Worm (Caenorhabditis elegans) whole organism, L1 larva: ENCODE data around the gene sea-2.

Experiments used
- C04F5.9 ChIP-seq: sonication (generic microtip); optimal IDR thresholded peaks from 2 replicates; lab custom pipeline; 2016; ENCODE audit warnings: missing genetic modification characterization, missing compliant biosample characterization
- C16A3.4 ChIP-seq: fragments of 150-350 bp; optimal IDR thresholded peaks from 2 replicates; lab custom pipeline; 2014; ENCODE audit warnings: missing biosample characterization, missing genetic modification characterization
- C34B4.2 ChIP-seq: sonication (generic microtip); optimal IDR thresholded peaks from 2 replicates; lab custom pipeline; 2017; ENCODE audit warnings: mild to moderate bottlenecking, missing genetic modification characterization, missing compliant biosample characterization
- aha-1 ChIP-seq: fragments of 150-350 bp; optimal IDR thresholded peaks from 2 replicates; lab custom pipeline; 2014; ENCODE audit warnings: missing biosample characterization, missing genetic modification characterization
- ama-1 ChIP-seq: fragments of 150-350 bp; optimal IDR thresholded peaks from 2 replicates; lab custom pipeline; 2014
- ceh-8 ChIP-seq: fragments of 200-800 bp; sonication (Bioruptor generic); optimal IDR thresholded peaks from 2 replicates; lab custom pipeline; 2018; ENCODE audit warnings: mild to moderate bottlenecking, missing genetic modification characterization, moderate library complexity, missing compliant biosample characterization
- ceh-82 ChIP-seq, 3 experiments: fragments of 150-350 bp in 1 of 3; sonication (generic microtip) in 2 of 3; optimal IDR thresholded peaks; 2 replicates each; lab custom pipeline; 2014 to 2017; ENCODE audit warnings: missing biosample characterization in 3 of 3, missing genetic modification characterization in 3 of 3
- ceh-90 ChIP-seq: sonication (generic microtip); optimal IDR thresholded peaks from 2 replicates; lab custom pipeline; 2016; ENCODE audit warnings: missing genetic modification characterization, missing compliant biosample characterization
- dpl-1 ChIP-seq, 3 experiments: fragments of 150-350 bp in 2 of 3; sonication (generic microtip) in 1 of 3; optimal IDR thresholded peaks; 2 replicates each; lab custom pipeline; 2014 to 2017; ENCODE audit warnings: missing biosample characterization in 3 of 3, missing genetic modification characterization in 3 of 3, missing genetic modification reagents in 3 of 3
- dsc-1 ChIP-seq: sonication (generic microtip); optimal IDR thresholded peaks from 2 replicates; lab custom pipeline; 2016; ENCODE audit warnings: mild to moderate bottlenecking, missing genetic modification characterization, missing compliant biosample characterization
- efl-1 ChIP-seq, 4 experiments: fragments of 150-350 bp; optimal IDR thresholded peaks in 3 of 4; peaks in 1 of 4; 1 replicate in 1 of 4; 2 replicates in 3 of 4; lab custom pipeline; 2014; ENCODE audit warnings: missing biosample characterization in 2 of 4, missing genetic modification characterization in 2 of 4, missing genetic modification reagents in 2 of 4
- efl-3 ChIP-seq: fragments of 200-800 bp; sonication (Bioruptor generic); optimal IDR thresholded peaks from 2 replicates; lab custom pipeline; 2018; ENCODE audit warnings: mild to moderate bottlenecking, missing genetic modification characterization, missing compliant biosample characterization
- elt-3 ChIP-seq, 6 experiments: fragments of 150-350 bp in 1 of 6; sonication (generic microtip); optimal IDR thresholded peaks; 2 replicates each; lab custom pipeline; 2017 to 2018; ENCODE audit warnings: missing biosample characterization in 6 of 6, missing genetic modification characterization in 6 of 6, inconsistent platforms in 1 of 6
- fkh-10 ChIP-seq: sonication (generic microtip); optimal IDR thresholded peaks from 2 replicates; lab custom pipeline; 2017; ENCODE audit warnings: missing biosample characterization, missing genetic modification reagents, missing genetic modification characterization
- fkh-4 ChIP-seq: sonication (generic microtip); optimal IDR thresholded peaks from 2 replicates; lab custom pipeline; 2016; ENCODE audit warnings: missing compliant biosample characterization, missing genetic modification characterization, borderline replicate concordance
- fos-1 ChIP-seq: fragments of 150-350 bp; optimal IDR thresholded peaks from 2 replicates; lab custom pipeline; 2014; ENCODE audit warnings: missing biosample characterization, missing genetic modification characterization
- hlh-17 ChIP-seq: fragments of 200-800 bp; sonication (Bioruptor generic); optimal IDR thresholded peaks from 2 replicates; lab custom pipeline; 2018; ENCODE audit warnings: missing genetic modification characterization, mild to moderate bottlenecking, missing compliant biosample characterization, moderate library complexity, borderline replicate concordance
- hpl-2 ChIP-seq: fragments of 150-350 bp; optimal IDR thresholded peaks from 2 replicates; lab custom pipeline; 2014; ENCODE audit warnings: missing biosample characterization, missing genetic modification reagents, missing genetic modification characterization
- jun-1 ChIP-seq: fragments of 150-350 bp; optimal IDR thresholded peaks from 2 replicates; lab custom pipeline; 2014; ENCODE audit warnings: missing biosample characterization, missing genetic modification reagents, missing genetic modification characterization
- lin-14 ChIP-seq: fragments of 200-800 bp; sonication (Bioruptor generic); optimal IDR thresholded peaks from 2 replicates; lab custom pipeline; 2018; ENCODE audit warnings: mild to moderate bottlenecking, missing genetic modification characterization, moderate library complexity, missing compliant biosample characterization
- lin-15B ChIP-seq: fragments of 150-350 bp; sonication (generic microtip); optimal IDR thresholded peaks from 3 replicates; lab custom pipeline; 2014; ENCODE audit warnings: missing biosample characterization, missing genetic modification characterization
- lin-39 ChIP-seq: fragments of 150-350 bp; optimal IDR thresholded peaks from 2 replicates; lab custom pipeline; 2014; ENCODE audit warnings: missing biosample characterization, missing genetic modification reagents, missing genetic modification characterization
- lir-3 ChIP-seq: sonication (generic microtip); optimal IDR thresholded peaks from 2 replicates; lab custom pipeline; 2016; ENCODE audit warnings: mild to moderate bottlenecking, missing genetic modification characterization, moderate library complexity, missing compliant biosample characterization; ENCODE audit not compliant: poor library complexity
- lsy-2 ChIP-seq, 2 experiments: fragments of 150-350 bp; optimal IDR thresholded peaks; 2 replicates each; lab custom pipeline; 2014; ENCODE audit warnings: missing biosample characterization in 2 of 2, missing genetic modification characterization in 2 of 2
- mab-9 ChIP-seq: fragments of 200-800 bp; sonication (Bioruptor generic); IDR thresholded peaks from 2 replicates; pipeline ENCODE4 v1.3.6; 2022; ENCODE audit warnings: missing genetic modification reagents, missing genetic modification characterization, missing compliant biosample characterization
- nhr-11 ChIP-seq: fragments of 150-350 bp; optimal IDR thresholded peaks from 2 replicates; lab custom pipeline; 2014; ENCODE audit warnings: missing biosample characterization, missing genetic modification characterization
- nhr-12 ChIP-seq: sonication (generic microtip); optimal IDR thresholded peaks from 2 replicates; lab custom pipeline; 2017; ENCODE audit warnings: missing biosample characterization, missing genetic modification characterization
- nhr-19 ChIP-seq: fragments of 200-800 bp; sonication (Bioruptor generic); conservative IDR thresholded peaks from 2 replicates; pipeline ENCODE4 v1.3.6; 2022; ENCODE audit warnings: missing genetic modification characterization, missing compliant biosample characterization
- nhr-71 ChIP-seq: sonication (generic microtip); optimal IDR thresholded peaks from 2 replicates; lab custom pipeline; 2016; ENCODE audit warnings: mild to moderate bottlenecking, missing genetic modification characterization, moderate library complexity, missing compliant biosample characterization
- nhr-76 ChIP-seq: sonication (generic microtip); optimal IDR thresholded peaks from 2 replicates; lab custom pipeline; 2017; ENCODE audit warnings: missing biosample characterization, missing genetic modification characterization
- nhr-90 ChIP-seq: sonication (generic microtip); optimal IDR thresholded peaks from 2 replicates; lab custom pipeline; 2016; ENCODE audit warnings: mild to moderate bottlenecking, missing genetic modification characterization, missing compliant biosample characterization; ENCODE audit not compliant: poor library complexity
- pqm-1 ChIP-seq: sonication (generic microtip); optimal IDR thresholded peaks from 3 replicates; lab custom pipeline; 2017; ENCODE audit warnings: missing biosample characterization, missing genetic modification characterization
- skn-1 ChIP-seq: fragments of 150-350 bp; optimal IDR thresholded peaks from 2 replicates; lab custom pipeline; 2014; ENCODE audit warnings: missing biosample characterization, missing genetic modification characterization
- snpc-4 ChIP-seq: fragments of 150-350 bp; optimal IDR thresholded peaks from 2 replicates; lab custom pipeline; 2014; ENCODE audit warnings: missing biosample characterization, missing genetic modification characterization
- snu-23 ChIP-seq: sonication (generic microtip); optimal IDR thresholded peaks from 2 replicates; lab custom pipeline; 2016; ENCODE audit warnings: missing genetic modification characterization, missing compliant biosample characterization
- sox-4 ChIP-seq: sonication (generic microtip); optimal IDR thresholded peaks from 2 replicates; lab custom pipeline; 2016; ENCODE audit warnings: missing genetic modification characterization, missing compliant biosample characterization
- sptf-1 ChIP-seq: fragments of 150-350 bp; optimal IDR thresholded peaks from 2 replicates; lab custom pipeline; 2014; ENCODE audit warnings: missing biosample characterization, missing genetic modification characterization
- sup-37 ChIP-seq: fragments of 200-800 bp; sonication (Bioruptor generic); optimal IDR thresholded peaks from 2 replicates; lab custom pipeline; 2018; ENCODE audit warnings: mild to moderate bottlenecking, missing genetic modification characterization, missing compliant biosample characterization
- swsn-7 ChIP-seq: sonication (generic microtip); optimal IDR thresholded peaks from 2 replicates; lab custom pipeline; 2016; ENCODE audit warnings: missing genetic modification characterization, missing compliant biosample characterization
- tbx-2 ChIP-seq: sonication (generic microtip); optimal IDR thresholded peaks from 2 replicates; lab custom pipeline; 2016; ENCODE audit warnings: missing genetic modification characterization, missing compliant biosample characterization
- zag-1 ChIP-seq: fragments of 150-350 bp; optimal IDR thresholded peaks from 2 replicates; lab custom pipeline; 2014; ENCODE audit warnings: missing biosample characterization, missing genetic modification characterization
- ztf-4 ChIP-seq: fragments of 150-350 bp; optimal IDR thresholded peaks from 2 replicates; lab custom pipeline; 2014; ENCODE audit warnings: missing biosample characterization, missing genetic modification characterization

The sea-2 gene

ce11 chrII:3960276-3960675 is 10.1 kb downstream of the sea-2 start:
- no peak for TF ChIP-seq sptf-1
- TF ChIP-seq hpl-2 = no peak
- TF ChIP-seq snu-23 (GFP tag; lab: Kevin White, UChicago) = peak; percentile 7
- TF ChIP-seq C34B4.2 (tag; lab: Kevin White, UChicago) = no peak
- peak in 1 of 3 experiments; percentile 24 for TF ChIP-seq ceh-82 (tag; optimal IDR thresholded peaks at IDR 0.05; lab: Kevin White, UChicago)
- no peak for TF ChIP-seq snpc-4 (tag; lab: Kevin White, UChicago)
- peak; percentile 74 for TF ChIP-seq zag-1 (tag; lab: Kevin White, UChicago)
- TF ChIP-seq lsy-2 (tag; optimal IDR thresholded peaks at IDR 0.05; lab: Kevin White, UChicago) = peak in 1 of 2 experiments; percentile 52
- TF ChIP-seq ztf-4 (tag; lab: Kevin White, UChicago) = no peak
- TF ChIP-seq lin-14 (GFP tag; lab: Kevin White, UChicago) = peak; percentile 80
- TF ChIP-seq efl-1 (optimal IDR thresholded peaks at IDR 0.05; lab: Kevin White, UChicago) = peak; percentile 24 to 31
- no peak for TF ChIP-seq efl-1 (GFP tag; optimal IDR thresholded peaks at IDR 0.05 in 1 of 2; lab: Kevin White, UChicago)
- peak; percentile 1 for TF ChIP-seq tbx-2
- peak; percentile 53 for TF ChIP-seq fkh-10 (GFP tag; lab: Kevin White, UChicago)
- TF ChIP-seq swsn-7 = peak; percentile 9
- peak; percentile 26 for TF ChIP-seq nhr-71 (tag; lab: Kevin White, UChicago)

DNA sequence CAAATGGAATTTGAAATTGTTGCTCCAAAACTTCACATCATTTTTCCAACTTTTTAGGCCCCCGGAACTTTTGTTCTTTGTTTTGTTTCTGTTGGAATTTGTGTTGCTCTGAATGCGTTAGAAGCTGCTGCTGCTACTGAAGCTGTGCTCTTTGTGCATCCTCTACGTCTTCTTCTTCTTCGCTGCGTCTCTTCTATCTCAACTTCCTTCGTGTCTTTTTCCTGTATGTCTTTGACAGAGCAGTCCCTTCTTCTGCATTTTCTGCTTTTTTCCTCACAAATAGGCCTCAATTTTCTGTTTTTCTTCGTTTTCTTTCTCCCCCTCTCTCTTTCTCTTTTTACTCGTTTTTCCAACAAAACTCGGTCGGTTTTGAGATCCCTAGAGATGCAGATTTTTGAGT is 11.1 kb downstream of the sea-2 start:
- TF ChIP-seq ceh-82 (tag; optimal IDR thresholded peaks at IDR 0.05; lab: Kevin White, UChicago) (peak in 1 of 3 experiments; percentile 14), swsn-7 (no peak), sox-4 (tag; lab: Kevin White, UChicago) (no peak), fkh-10 (GFP tag; lab: Kevin White, UChicago) (peak; percentile 27), lin-14 (GFP tag; lab: Kevin White, UChicago) (peak; percentile 58), dsc-1 (tag; lab: Kevin White, UChicago) (no peak)

- TF ChIP-seq efl-3 (GFP tag; lab: Kevin White, UChicago) (no peak), snpc-4 (tag; lab: Kevin White, UChicago) (no peak), dpl-1 (GFP tag; optimal IDR thresholded peaks at IDR 0.05; lab: Kevin White, UChicago) (no peak), nhr-90 (tag; lab: Kevin White, UChicago) (no peak), aha-1 (tag; lab: Kevin White, UChicago) (no peak), C16A3.4 (tag; lab: Kevin White, UChicago) (no peak), ztf-4 (tag; lab: Kevin White, UChicago) (no peak), fkh-10 (GFP tag; lab: Kevin White, UChicago) (no peak), ama-1 (lab: Kevin White, UChicago) (no peak), efl-1 (optimal IDR thresholded peaks at IDR 0.05; lab: Kevin White, UChicago) (no peak), efl-1 (GFP tag; optimal IDR thresholded peaks at IDR 0.05 in 1 of 2; lab: Kevin White, UChicago) (no peak), elt-3 (tag; optimal IDR thresholded peaks at IDR 0.05; lab: Kevin White, UChicago) (no peak), jun-1 (no peak), lin-15B (tag; lab: Kevin White, UChicago) (no peak), lin-39 (tag; lab: Kevin White, UChicago) (no peak), C04F5.9 (tag; lab: Kevin White, UChicago) (no peak), ceh-8 (GFP tag; lab: Kevin White, UChicago) (no peak), ceh-90 (tag; lab: Kevin White, UChicago) (no peak), lir-3 (tag; lab: Kevin White, UChicago) (no peak), tbx-2 (no peak)
These were observed 14.2 kb downstream of the sea-2 start for ce11 chrII:3964302-3964885.

DNA sequence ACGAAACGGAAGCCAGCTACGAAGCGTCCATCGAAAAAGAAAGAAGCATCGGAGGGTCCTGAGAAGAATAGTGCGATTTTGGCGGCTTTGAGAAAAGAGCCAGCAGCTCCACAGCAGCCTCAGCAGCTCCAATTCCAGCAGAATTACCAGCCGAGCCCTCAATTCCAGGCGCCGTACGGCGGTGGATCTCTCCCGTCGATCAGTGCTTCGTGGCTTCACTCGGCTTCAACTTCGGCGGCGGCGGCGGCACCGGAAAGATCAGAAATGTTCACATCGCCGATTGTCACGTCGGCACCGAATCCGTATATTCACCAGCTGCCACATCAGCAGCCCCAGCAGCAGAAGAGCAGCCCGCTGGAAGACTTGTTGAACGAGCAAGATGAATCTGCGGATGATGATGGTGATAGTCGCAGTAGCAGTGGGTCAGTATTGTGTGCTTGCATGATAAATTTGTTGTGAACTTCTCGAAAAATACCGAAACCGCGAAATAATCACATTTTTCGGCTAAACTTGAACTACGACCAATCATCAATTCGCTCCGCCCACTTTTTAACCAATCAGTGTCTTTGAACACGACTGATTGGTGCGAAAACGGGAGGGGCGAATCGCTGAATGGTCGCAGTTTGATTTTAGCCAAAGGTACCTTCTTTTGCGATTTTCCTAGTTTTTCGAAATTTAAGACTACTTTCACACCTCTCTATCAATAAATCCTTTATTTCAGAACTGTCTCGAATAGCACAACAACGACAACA is 15.7 kb downstream of the sea-2 start:
- TF ChIP-seq nhr-76 (tag; lab: Kevin White, UChicago) (no peak), nhr-11 (tag; lab: Kevin White, UChicago) (no peak), pqm-1 (tag; lab: Kevin White, UChicago) (no peak), sup-37 (GFP tag; lab: Kevin White, UChicago) (no peak), nhr-12 (tag; lab: Kevin White, UChicago) (no peak), dsc-1 (tag; lab: Kevin White, UChicago) (no peak), fkh-10 (GFP tag; lab: Kevin White, UChicago) (no peak), hlh-17 (GFP tag; lab: Kevin White, UChicago) (no peak), nhr-19 (GFP tag; lab: Robert Waterston, UW) (no peak), fkh-4 (no peak), fos-1 (tag; lab: Kevin White, UChicago) (no peak), lin-39 (tag; lab: Kevin White, UChicago) (no peak), skn-1 (tag; lab: Kevin White, UChicago) (no peak), mab-9 (GFP tag; lab: Robert Waterston, UW) (no peak)
